Worm (Caenorhabditis elegans) whole organism, L1 larva: ENCODE measurements around the gene F26D2.3.
"Not testable (repeated sequence)": the region's sequence is repeated elsewhere in the genome, so short reads cannot be mapped to it uniquely, and the experiment has no call there.

ENCODE experiments used
- blmp-1 ChIP-seq: fragments of 150-350 bp; optimal IDR thresholded peaks from 2 replicates; lab custom pipeline; 2014; ENCODE audit warnings: missing biosample characterization, missing genetic modification characterization
- ceh-82 ChIP-seq, 3 experiments: fragments of 150-350 bp in 1 of 3; sonication (generic microtip) in 2 of 3; optimal IDR thresholded peaks; 2 replicates each; lab custom pipeline; 2014 to 2017; ENCODE audit warnings: missing biosample characterization in 3 of 3, missing genetic modification characterization in 3 of 3
- egl-27 ChIP-seq, 2 experiments: fragments of 150-350 bp in 1 of 2; sonication (generic microtip); optimal IDR thresholded peaks; 3 replicates each; lab custom pipeline; 2017 to 2018; ENCODE audit warnings: missing biosample characterization in 2 of 2, missing genetic modification characterization in 2 of 2, missing genetic modification reagents in 2 of 2
- lin-13 ChIP-seq: fragments of 150-350 bp; optimal IDR thresholded peaks from 2 replicates; lab custom pipeline; 2014; ENCODE audit warnings: missing biosample characterization, missing genetic modification reagents, missing genetic modification characterization
- lsy-2 ChIP-seq, 2 experiments: fragments of 150-350 bp; optimal IDR thresholded peaks; 2 replicates each; lab custom pipeline; 2014; ENCODE audit warnings: missing biosample characterization in 2 of 2, missing genetic modification characterization in 2 of 2
- mdl-1 ChIP-seq, 2 experiments: fragments of 150-350 bp; optimal IDR thresholded peaks; 2 replicates each; lab custom pipeline; 2014 to 2017; ENCODE audit warnings: missing biosample characterization in 2 of 2, missing genetic modification characterization in 2 of 2, inconsistent platforms in 1 of 2
- nhr-237 ChIP-seq: fragments of 150-350 bp; optimal IDR thresholded peaks from 2 replicates; lab custom pipeline; 2014; ENCODE audit warnings: missing biosample characterization, missing genetic modification characterization
- nhr-77 ChIP-seq: fragments of 150-350 bp; optimal IDR thresholded peaks from 2 replicates; lab custom pipeline; 2014; ENCODE audit warnings: missing biosample characterization, missing genetic modification characterization
- sptf-1 ChIP-seq: fragments of 150-350 bp; optimal IDR thresholded peaks from 2 replicates; lab custom pipeline; 2014; ENCODE audit warnings: missing biosample characterization, missing genetic modification characterization
- tlp-1 ChIP-seq: fragments of 150-350 bp; optimal IDR thresholded peaks from 2 replicates; lab custom pipeline; 2014; ENCODE audit warnings: missing biosample characterization, missing genetic modification characterization
- ztf-4 ChIP-seq: fragments of 150-350 bp; optimal IDR thresholded peaks from 2 replicates; lab custom pipeline; 2014; ENCODE audit warnings: missing biosample characterization, missing genetic modification characterization

DNA sequence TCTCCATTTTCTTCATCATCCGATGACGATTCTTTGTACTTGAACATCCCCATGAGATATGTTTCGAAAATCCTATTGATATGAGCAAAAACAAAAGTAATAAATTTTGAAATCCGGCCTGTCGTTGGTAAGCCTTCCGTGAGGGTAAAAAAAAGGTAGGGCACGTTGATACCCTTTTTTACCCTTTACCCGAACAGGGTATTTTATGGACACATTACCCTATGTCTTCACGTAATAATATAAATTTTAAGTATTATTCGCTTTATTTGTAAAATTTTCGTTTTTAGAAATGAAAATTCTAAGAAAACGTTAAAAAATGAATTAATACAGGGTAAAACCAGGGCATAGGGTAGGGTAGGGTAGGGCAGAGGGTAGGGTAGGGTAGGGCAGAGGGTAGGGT is 24.0 kb upstream of the F26D2.3 start, which contains the start of gene F13A7.7:
- not testable (repeated sequence) for TF ChIP-seq ztf-4 (tag; lab: Kevin White, UChicago); sptf-1; tlp-1 (tag; lab: Kevin White, UChicago); lin-13; nhr-77 (tag; lab: Kevin White, UChicago); nhr-237; blmp-1; ceh-82 (tag; optimal IDR thresholded peaks at IDR 0.05; lab: Kevin White, UChicago); mdl-1 (tag; optimal IDR thresholded peaks at IDR 0.05; lab: Kevin White, UChicago); lsy-2 (tag; optimal IDR thresholded peaks at IDR 0.05; lab: Kevin White, UChicago); egl-27 (tag; optimal IDR thresholded peaks at IDR 0.05; lab: Kevin White, UChicago)
